Fruit fly (Drosophila melanogaster) whole organism, embryonic: ENCODE data around the gene CG5521.

Source experiments
- Asciz ChIP-seq: fragments of 200-800 bp; sonication (Bioruptor generic); optimal IDR thresholded peaks from 2 replicates; lab custom pipeline; 2017; ENCODE audit warnings: missing biosample characterization, mild to moderate bottlenecking, missing genetic modification characterization, missing genetic modification reagents
- CG10462 ChIP-seq: fragments of 200-800 bp; sonication (Bioruptor generic); optimal IDR thresholded peaks from 2 replicates; lab custom pipeline; 2016; ENCODE audit warnings: missing biosample characterization, missing genetic modification characterization
- CG10543 ChIP-seq: fragments of 200-800 bp; sonication (Bioruptor generic); optimal IDR thresholded peaks from 3 replicates; lab custom pipeline; 2017; ENCODE audit warnings: missing biosample characterization, mild to moderate bottlenecking, missing genetic modification characterization, moderate library complexity
- CG10979 ChIP-seq: fragments of 200-800 bp; sonication (Bioruptor generic); optimal IDR thresholded peaks from 2 replicates; lab custom pipeline; 2018; ENCODE audit warnings: missing biosample characterization, mild to moderate bottlenecking, missing genetic modification characterization, moderate library complexity
- CG11504 ChIP-seq: fragments of 200-800 bp; sonication (Bioruptor generic); optimal IDR thresholded peaks from 3 replicates; lab custom pipeline; 2019; ENCODE audit warnings: missing biosample characterization, mild to moderate bottlenecking, missing genetic modification characterization, moderate library complexity
- CG12104 ChIP-seq: fragments of 200-800 bp; sonication (Bioruptor generic); optimal IDR thresholded peaks from 3 replicates; lab custom pipeline; 2016; ENCODE audit warnings: missing biosample characterization, missing genetic modification characterization
- CG12391 ChIP-seq: fragments of 200-800 bp; sonication (Bioruptor generic); optimal IDR thresholded peaks from 3 replicates; lab custom pipeline; 2018; ENCODE audit warnings: missing biosample characterization, mild to moderate bottlenecking, missing genetic modification characterization, moderate library complexity
- CG12659 ChIP-seq: fragments of 200-800 bp; sonication (Bioruptor generic); optimal IDR thresholded peaks from 3 replicates; lab custom pipeline; 2017; ENCODE audit warnings: mild to moderate bottlenecking, missing biosample characterization, missing genetic modification reagents, missing genetic modification characterization
- CG13287 ChIP-seq: fragments of 200-800 bp; sonication (Bioruptor generic); IDR thresholded peaks from 2 replicates; pipeline ENCODE4 v1.3.6; 2022; ENCODE audit warnings: missing biosample characterization, missing genetic modification characterization; ENCODE audit not compliant: partially characterized antibody
- CG16779 ChIP-seq: fragments of 200-800 bp; sonication (Bioruptor generic); IDR thresholded peaks from 2 replicates; pipeline ENCODE4 v1.3.6; 2022; ENCODE audit warnings: missing biosample characterization, missing genetic modification characterization
- CG16813 ChIP-seq: fragments of 200-800 bp; sonication (Bioruptor generic); IDR thresholded peaks from 3 replicates; pipeline ENCODE4 v1.3.6; 2022; ENCODE audit warnings: missing biosample characterization, missing genetic modification characterization; ENCODE audit not compliant: partially characterized antibody
- CG17359 ChIP-seq: fragments of 200-800 bp; sonication (Bioruptor generic); optimal IDR thresholded peaks from 3 replicates; lab custom pipeline; 2018; ENCODE audit warnings: missing biosample characterization, mild to moderate bottlenecking, missing genetic modification characterization, moderate library complexity
- CG3847 ChIP-seq: fragments of 200-800 bp; sonication (Bioruptor generic); IDR thresholded peaks from 2 replicates; pipeline ENCODE4 v1.3.6; 2022; ENCODE audit warnings: missing biosample characterization, missing genetic modification characterization
- CG4404 ChIP-seq: fragments of 200-800 bp; sonication (Bioruptor generic); IDR thresholded peaks from 2 replicates; pipeline ENCODE4 v1.3.6; 2022; ENCODE audit warnings: missing biosample characterization, missing genetic modification characterization
- CG4854 ChIP-seq: fragments of 200-800 bp; sonication (Bioruptor generic); optimal IDR thresholded peaks from 2 replicates; lab custom pipeline; 2016; ENCODE audit warnings: missing biosample characterization, missing genetic modification characterization, inconsistent platforms
- CG7357 ChIP-seq: fragments of 200-800 bp; sonication (Bioruptor generic); IDR thresholded peaks from 3 replicates; pipeline ENCODE4 v1.3.6; 2022; ENCODE audit warnings: missing biosample characterization, missing genetic modification characterization
- CG8944 ChIP-seq: fragments of 200-800 bp; sonication (Bioruptor generic); optimal IDR thresholded peaks from 3 replicates; lab custom pipeline; 2016; ENCODE audit warnings: missing biosample characterization, missing genetic modification characterization
- CG9817 ChIP-seq: fragments of 200-800 bp; sonication (Bioruptor generic); optimal IDR thresholded peaks from 2 replicates; lab custom pipeline; 2018; ENCODE audit warnings: missing biosample characterization, mild to moderate bottlenecking, missing genetic modification characterization, moderate library complexity
- Camta ChIP-seq: fragments of 200-800 bp; sonication (Bioruptor generic); optimal IDR thresholded peaks from 2 replicates; lab custom pipeline; 2016; ENCODE audit warnings: missing biosample characterization, missing genetic modification characterization
- CoRest ChIP-seq: fragments of 200-800 bp; sonication (Bioruptor generic); optimal IDR thresholded peaks from 3 replicates; lab custom pipeline; 2018; ENCODE audit warnings: missing biosample characterization, mild to moderate bottlenecking, missing genetic modification characterization, moderate library complexity
- Dad ChIP-seq: fragments of 200-800 bp; sonication (Bioruptor generic); optimal IDR thresholded peaks from 3 replicates; lab custom pipeline; 2016; ENCODE audit warnings: missing biosample characterization, missing genetic modification characterization
- Dbx ChIP-seq: fragments of 200-800 bp; sonication (Bioruptor generic); IDR thresholded peaks from 3 replicates; pipeline ENCODE4 v1.3.6; 2022; ENCODE audit warnings: missing biosample characterization, missing genetic modification characterization
- Fer3 ChIP-seq: fragments of 200-800 bp; sonication (Bioruptor generic); optimal IDR thresholded peaks from 2 replicates; lab custom pipeline; 2018; ENCODE audit warnings: missing biosample characterization, mild to moderate bottlenecking, missing genetic modification characterization, moderate library complexity
- HLH4C ChIP-seq: fragments of 200-800 bp; sonication (Bioruptor generic); IDR thresholded peaks from 3 replicates; pipeline ENCODE4 v1.3.6; 2022; ENCODE audit warnings: missing biosample characterization, missing genetic modification characterization; ENCODE audit not compliant: partially characterized antibody
- Hand ChIP-seq: fragments of 200-800 bp; sonication (Bioruptor generic); optimal IDR thresholded peaks from 2 replicates; lab custom pipeline; 2017; ENCODE audit warnings: mild to moderate bottlenecking, missing biosample characterization, missing genetic modification reagents, missing genetic modification characterization
- Hr51 ChIP-seq, 2 experiments: fragments of 200-800 bp; sonication (Bioruptor generic); optimal IDR thresholded peaks; 2 replicates in 1 of 2; 3 replicates in 1 of 2; lab custom pipeline; 2016 to 2018; ENCODE audit warnings: missing biosample characterization in 2 of 2, missing genetic modification characterization in 2 of 2, mild to moderate bottlenecking in 1 of 2, moderate library complexity in 1 of 2
- Mad ChIP-seq: fragments of 200-800 bp; sonication (Bioruptor generic); optimal IDR thresholded peaks from 2 replicates; lab custom pipeline; 2016; ENCODE audit warnings: missing biosample characterization, missing genetic modification characterization
- Max ChIP-seq: fragments of 200-800 bp; sonication (Bioruptor generic); optimal IDR thresholded peaks from 2 replicates; lab custom pipeline; 2016; ENCODE audit warnings: missing biosample characterization, mild to moderate bottlenecking, missing genetic modification characterization
- Ptx1 ChIP-seq: fragments of 200-800 bp; sonication (Bioruptor generic); IDR thresholded peaks from 2 replicates; pipeline ENCODE4 v1.3.6; 2022; ENCODE audit warnings: missing biosample characterization, missing genetic modification characterization
- Rx ChIP-seq: fragments of 200-800 bp; sonication (Bioruptor generic); IDR thresholded peaks from 2 replicates; pipeline ENCODE4 v1.3.6; 2022; ENCODE audit warnings: missing biosample characterization, missing genetic modification characterization
- Sin3A ChIP-seq: fragments of >200 bp; optimal IDR thresholded peaks from 2 replicates; lab custom pipeline; 2018
- Taf1 ChIP-seq: fragments of 200-800 bp; sonication (Bioruptor generic); IDR thresholded peaks from 2 replicates; pipeline ENCODE4 v1.3.6; 2022; ENCODE audit warnings: missing biosample characterization, missing genetic modification characterization
- YL-1 ChIP-seq: fragments of 200-800 bp; sonication (Bioruptor generic); optimal IDR thresholded peaks from 3 replicates; lab custom pipeline; 2017; ENCODE audit warnings: missing biosample characterization, mild to moderate bottlenecking, missing genetic modification characterization
- ase ChIP-seq: fragments of 200-800 bp; sonication (Bioruptor generic); IDR thresholded peaks from 3 replicates; pipeline ENCODE4 v1.3.6; 2022; ENCODE audit warnings: missing biosample characterization, missing genetic modification characterization
- bigmax ChIP-seq: fragments of 200-800 bp; sonication (Bioruptor generic); optimal IDR thresholded peaks from 2 replicates; lab custom pipeline; 2018; ENCODE audit warnings: missing biosample characterization, mild to moderate bottlenecking, missing genetic modification characterization
- bsh ChIP-seq, 2 experiments: fragments of 200-800 bp; sonication (Bioruptor generic); optimal IDR thresholded peaks; 2 replicates each; lab custom pipeline; 2017 to 2018; ENCODE audit warnings: mild to moderate bottlenecking in 2 of 2, missing biosample characterization in 2 of 2, missing genetic modification characterization in 2 of 2, moderate library complexity in 1 of 2
- dati ChIP-seq: fragments of 200-800 bp; sonication (Bioruptor generic); IDR thresholded peaks from 2 replicates; pipeline ENCODE4 v1.3.6; 2022; ENCODE audit warnings: missing biosample characterization, missing genetic modification characterization
- dmrt99B ChIP-seq: fragments of 200-800 bp; sonication (Bioruptor generic); optimal IDR thresholded peaks from 2 replicates; lab custom pipeline; 2018; ENCODE audit warnings: missing biosample characterization, mild to moderate bottlenecking, missing genetic modification characterization, moderate library complexity
- en ChIP-seq: fragments of 200-800 bp; sonication (Bioruptor generic); optimal IDR thresholded peaks from 2 replicates; lab custom pipeline; 2016; ENCODE audit warnings: missing biosample characterization, missing genetic modification characterization
- esg ChIP-seq: fragments of 200-800 bp; sonication (Bioruptor generic); conservative IDR thresholded peaks from 2 replicates; pipeline ENCODE4 v1.3.6; 2022; ENCODE audit warnings: missing biosample characterization, missing genetic modification characterization
- ewg ChIP-seq: fragments of 200-800 bp; sonication (Bioruptor generic); optimal IDR thresholded peaks from 3 replicates; lab custom pipeline; 2017; ENCODE audit warnings: mild to moderate bottlenecking, missing biosample characterization, missing genetic modification reagents, missing genetic modification characterization
- gcm ChIP-seq: fragments of 200-800 bp; sonication (Bioruptor generic); optimal IDR thresholded peaks from 2 replicates; lab custom pipeline; 2019; ENCODE audit warnings: missing biosample characterization, mild to moderate bottlenecking, missing genetic modification characterization, moderate library complexity
- hbn ChIP-seq: fragments of 200-800 bp; sonication (Bioruptor generic); IDR thresholded peaks from 2 replicates; pipeline ENCODE4 v1.3.6; 2022; ENCODE audit warnings: missing biosample characterization, missing genetic modification characterization; ENCODE audit not compliant: partially characterized antibody
- insv ChIP-seq, 2 experiments: fragments of 200-800 bp; sonication (Bioruptor generic); optimal IDR thresholded peaks; 3 replicates each; lab custom pipeline; 2016 to 2018; ENCODE audit warnings: missing biosample characterization in 2 of 2, missing genetic modification characterization in 2 of 2
- lbe ChIP-seq: fragments of 200-800 bp; sonication (Bioruptor generic); optimal IDR thresholded peaks from 2 replicates; lab custom pipeline; 2016; ENCODE audit warnings: missing biosample characterization, mild to moderate bottlenecking, missing genetic modification characterization
- nmo ChIP-seq: fragments of 200-800 bp; sonication (Bioruptor generic); optimal IDR thresholded peaks from 2 replicates; lab custom pipeline; 2018; ENCODE audit warnings: missing biosample characterization, mild to moderate bottlenecking, missing genetic modification characterization, moderate library complexity
- org-1 ChIP-seq: fragments of 200-800 bp; sonication (Bioruptor generic); optimal IDR thresholded peaks from 2 replicates; lab custom pipeline; 2017; ENCODE audit warnings: missing biosample characterization, missing genetic modification characterization
- row ChIP-seq: fragments of 200-800 bp; sonication (Bioruptor generic); IDR thresholded peaks from 3 replicates; pipeline ENCODE4 v1.3.6; 2022; ENCODE audit warnings: missing biosample characterization, missing genetic modification characterization
- so ChIP-seq: fragments of 200-800 bp; sonication (Bioruptor generic); IDR thresholded peaks from 3 replicates; pipeline ENCODE4 v1.3.6; 2022; ENCODE audit warnings: missing biosample characterization, missing genetic modification characterization
- stwl ChIP-seq: fragments of 200-800 bp; sonication (Bioruptor generic); optimal IDR thresholded peaks from 3 replicates; lab custom pipeline; 2018; ENCODE audit warnings: missing biosample characterization, mild to moderate bottlenecking, missing genetic modification characterization, moderate library complexity
- vfl ChIP-seq: fragments of 200-800 bp; sonication (Bioruptor generic); optimal IDR thresholded peaks from 2 replicates; lab custom pipeline; 2016; ENCODE audit warnings: missing biosample characterization, missing genetic modification characterization

The CG5521 gene

dm6 chr3R:26937423-26937822 is 29.3 kb upstream of the CG5521 start (continued):
- peak; percentile 50 for TF ChIP-seq CG10979
- peak; percentile 2 for TF ChIP-seq CG10543 (GFP tag; lab: Kevin White, UChicago)
- peak; percentile 61 for TF ChIP-seq Ptx1 (GFP tag; lab: Robert Waterston, UW)
- peak; percentile 18 for TF ChIP-seq Max
- TF ChIP-seq bsh (GFP tag; optimal IDR thresholded peaks at IDR 0.05; lab: Kevin White, UChicago): peak in 1 of 2 experiments; percentile 36
- TF ChIP-seq CG12659 (GFP tag; lab: Kevin White, UChicago): peak; percentile 52
- TF ChIP-seq CG9817 (tag; lab: Kevin White, UChicago): no peak
- TF ChIP-seq CG16779 (GFP tag; lab: Robert Waterston, UW): no peak
- TF ChIP-seq bigmax: no peak
- peak; percentile 56 for TF ChIP-seq Dad
- TF ChIP-seq dmrt99B (tag; lab: Kevin White, UChicago): peak; percentile 75
- peak; percentile 18 for TF ChIP-seq CG4854 (GFP tag; lab: Kevin White, UChicago)
- no peak for TF ChIP-seq org-1 (GFP tag; lab: Kevin White, UChicago)
- no peak for TF ChIP-seq Fer3
- TF ChIP-seq Camta (GFP tag; lab: Kevin White, UChicago): peak; percentile 23
- TF ChIP-seq CG17359 (tag; lab: Kevin White, UChicago): peak; percentile 26
- peak in 1 of 2 experiments; percentile 56 for TF ChIP-seq Hr51 (GFP tag; optimal IDR thresholded peaks at IDR 0.05; lab: Kevin White, UChicago)
- TF ChIP-seq Rx: no peak
- no peak for TF ChIP-seq HLH4C (GFP tag; lab: Robert Waterston, UW)
- TF ChIP-seq row (GFP tag; lab: Robert Waterston, UW): peak; percentile 54
- TF ChIP-seq lbe (GFP tag; lab: Kevin White, UChicago): no peak
- peak; percentile 25 for TF ChIP-seq Mad (GFP tag; lab: Kevin White, UChicago)
- TF ChIP-seq ase (GFP tag; lab: Robert Waterston, UW): no peak
- TF ChIP-seq CG4404 (GFP tag; lab: Robert Waterston, UW): no peak
- TF ChIP-seq CG10462 (GFP tag; lab: Kevin White, UChicago): peak; percentile 11
- no peak for TF ChIP-seq vfl
- no peak; the same call in 1 of the 2 replicates for TF ChIP-seq esg (GFP tag; lab: Robert Waterston, UW)
- TF ChIP-seq Asciz: peak; percentile 11
- TF ChIP-seq en (GFP tag; lab: Kevin White, UChicago): no peak
- TF ChIP-seq YL-1: no peak
- TF ChIP-seq dati (GFP tag; lab: Robert Waterston, UW): no peak
- TF ChIP-seq Hand: no peak
- peak; percentile 78 for TF ChIP-seq CG11504 (tag; lab: Kevin White, UChicago)
- no peak for TF ChIP-seq CG16813 (GFP tag; lab: Robert Waterston, UW)
- no peak for TF ChIP-seq CG13287 (GFP tag; lab: Robert Waterston, UW)
- no peak for TF ChIP-seq CG3847 (GFP tag; lab: Robert Waterston, UW)
- no peak for TF ChIP-seq stwl (tag; lab: Kevin White, UChicago)
- TF ChIP-seq CG8944: peak; percentile 12
- TF ChIP-seq insv (GFP tag; optimal IDR thresholded peaks at IDR 0.05; lab: Kevin White, UChicago): no peak
- TF ChIP-seq CG12391 (tag; lab: Kevin White, UChicago): peak; percentile 31
- TF ChIP-seq CG7357: no peak
- TF ChIP-seq Taf1 (GFP tag; lab: Robert Waterston, UW): no peak
- no peak for TF ChIP-seq gcm (GFP tag; lab: Kevin White, UChicago)
- TF ChIP-seq Sin3A (lab: Kevin White, UChicago): no peak
- no peak for TF ChIP-seq so (GFP tag; lab: Robert Waterston, UW)
- peak; percentile 29 for TF ChIP-seq ewg (GFP tag; lab: Kevin White, UChicago)
- TF ChIP-seq nmo (GFP tag; lab: Kevin White, UChicago): peak; percentile 65
- TF ChIP-seq CG12104: no peak
- TF ChIP-seq Dbx (GFP tag; lab: Robert Waterston, UW): no peak
- peak; percentile 70 for TF ChIP-seq CoRest
- TF ChIP-seq hbn: no peak
